Fruit fly (Drosophila melanogaster) whole organism, embryonic: Measurements from ENCODE around the gene Polr3G.

Experiments
- Antp ChIP-seq: fragments of 200-800 bp; sonication (Bioruptor generic); optimal IDR thresholded peaks from 3 replicates; lab custom pipeline; 2016; ENCODE audit warnings: missing biosample characterization, missing genetic modification characterization
- CG10321 ChIP-seq: fragments of 200-800 bp; sonication (Bioruptor generic); IDR thresholded peaks from 2 replicates; pipeline ENCODE4 v1.3.6; 2022; ENCODE audit warnings: missing biosample characterization, missing genetic modification characterization
- CG11560 ChIP-seq: fragments of 200-800 bp; sonication (Bioruptor generic); IDR thresholded peaks from 3 replicates; pipeline ENCODE4 v1.3.6; 2022; ENCODE audit warnings: missing biosample characterization, missing genetic modification characterization
- CG11695 ChIP-seq: fragments of 200-800 bp; sonication (Bioruptor generic); IDR thresholded peaks from 3 replicates; pipeline ENCODE4 v1.3.6; 2022; ENCODE audit warnings: missing biosample characterization, missing genetic modification characterization
- CG12104 ChIP-seq: fragments of 200-800 bp; sonication (Bioruptor generic); optimal IDR thresholded peaks from 3 replicates; lab custom pipeline; 2016; ENCODE audit warnings: missing biosample characterization, missing genetic modification characterization
- CG13624 ChIP-seq: fragments of 200-800 bp; sonication (Bioruptor generic); optimal IDR thresholded peaks from 2 replicates; lab custom pipeline; 2016; ENCODE audit warnings: missing biosample characterization, missing genetic modification characterization
- CG14014 ChIP-seq: fragments of 200-800 bp; sonication (Bioruptor generic); IDR thresholded peaks from 2 replicates; pipeline ENCODE4 v1.3.6; 2022; ENCODE audit warnings: missing biosample characterization, missing genetic modification characterization
- CG15011 ChIP-seq: fragments of 200-800 bp; sonication (Bioruptor generic); optimal IDR thresholded peaks from 3 replicates; lab custom pipeline; 2018; ENCODE audit warnings: missing biosample characterization, mild to moderate bottlenecking, missing genetic modification characterization
- CG16779 ChIP-seq: fragments of 200-800 bp; sonication (Bioruptor generic); IDR thresholded peaks from 2 replicates; pipeline ENCODE4 v1.3.6; 2022; ENCODE audit warnings: missing biosample characterization, missing genetic modification characterization
- CG17361 ChIP-seq: fragments of 200-800 bp; sonication (Bioruptor generic); IDR thresholded peaks from 3 replicates; pipeline ENCODE4 v1.3.6; 2022; ENCODE audit warnings: missing biosample characterization, missing genetic modification characterization
- CG17612 ChIP-seq: fragments of 200-800 bp; sonication (Bioruptor generic); IDR thresholded peaks from 2 replicates; pipeline ENCODE4 v1.3.6; 2022; ENCODE audit warnings: missing biosample characterization, missing genetic modification characterization
- CG2889 ChIP-seq: fragments of 200-800 bp; sonication (Bioruptor generic); IDR thresholded peaks from 3 replicates; pipeline ENCODE4 v1.3.6; 2022; ENCODE audit warnings: missing biosample characterization, missing genetic modification characterization
- CG5953 ChIP-seq: fragments of 200-800 bp; sonication (Bioruptor generic); IDR thresholded peaks from 2 replicates; pipeline ENCODE4 v1.3.6; 2022; ENCODE audit warnings: missing biosample characterization, missing genetic modification characterization
- CG7271 ChIP-seq: fragments of 200-800 bp; sonication (Bioruptor generic); optimal IDR thresholded peaks from 2 replicates; lab custom pipeline; 2018; ENCODE audit warnings: missing biosample characterization, mild to moderate bottlenecking, missing genetic modification characterization, moderate library complexity
- CG7357 ChIP-seq: fragments of 200-800 bp; sonication (Bioruptor generic); IDR thresholded peaks from 3 replicates; pipeline ENCODE4 v1.3.6; 2022; ENCODE audit warnings: missing biosample characterization, missing genetic modification characterization
- CG8765 ChIP-seq: fragments of 200-800 bp; sonication (Bioruptor generic); IDR thresholded peaks from 2 replicates; pipeline ENCODE4 v1.3.6; 2022; ENCODE audit warnings: missing biosample characterization, missing genetic modification characterization
- CTCF ChIP-seq: fragments of 200-800 bp; sonication (Bioruptor generic); optimal IDR thresholded peaks from 2 replicates; lab custom pipeline; 2017; ENCODE audit warnings: missing biosample characterization, mild to moderate bottlenecking, missing genetic modification characterization, moderate library complexity
- D19A ChIP-seq: fragments of 200-800 bp; optimal IDR thresholded peaks from 3 replicates; lab custom pipeline; 2019; ENCODE audit warnings: missing biosample characterization, mild to moderate bottlenecking, missing genetic modification characterization, moderate library complexity
- Dref ChIP-seq: fragments of 200-800 bp; sonication (Bioruptor generic); IDR thresholded peaks from 2 replicates; pipeline ENCODE4 v1.3.6; 2022; ENCODE audit warnings: missing biosample characterization, missing genetic modification characterization
- HLHmδ ChIP-seq: fragments of 200-800 bp; sonication (Bioruptor generic); optimal IDR thresholded peaks from 2 replicates; lab custom pipeline; 2018; ENCODE audit warnings: missing biosample characterization, mild to moderate bottlenecking, missing genetic modification characterization, moderate library complexity
- Jarid2 ChIP-seq: fragments of 200-800 bp; sonication (Bioruptor generic); optimal IDR thresholded peaks from 3 replicates; lab custom pipeline; 2017; ENCODE audit warnings: mild to moderate bottlenecking, missing biosample characterization, missing genetic modification reagents, missing genetic modification characterization
- Lhr ChIP-seq: fragments of 200-800 bp; sonication (Bioruptor generic); optimal IDR thresholded peaks from 3 replicates; lab custom pipeline; 2017; ENCODE audit warnings: mild to moderate bottlenecking, missing biosample characterization, missing genetic modification reagents, missing genetic modification characterization
- MBD-R2 ChIP-seq: fragments of 200-800 bp; sonication (Bioruptor generic); IDR thresholded peaks from 2 replicates; pipeline ENCODE4 v1.3.6; 2022; ENCODE audit warnings: missing biosample characterization, missing genetic modification characterization
- MTF-1 ChIP-seq: fragments of 200-800 bp; sonication (Bioruptor generic); optimal IDR thresholded peaks from 2 replicates; lab custom pipeline; 2018; ENCODE audit warnings: missing biosample characterization, mild to moderate bottlenecking, missing genetic modification characterization, borderline replicate concordance
- Sox102F ChIP-seq: fragments of 200-800 bp; sonication (Bioruptor generic); optimal IDR thresholded peaks from 2 replicates; lab custom pipeline; 2018; ENCODE audit warnings: missing biosample characterization, mild to moderate bottlenecking, missing genetic modification characterization, moderate library complexity
- Xbp1 ChIP-seq: fragments of 200-800 bp; sonication (Bioruptor generic); optimal IDR thresholded peaks from 3 replicates; lab custom pipeline; 2016; ENCODE audit warnings: missing biosample characterization, mild to moderate bottlenecking, missing genetic modification characterization
- abd-A ChIP-seq: fragments of 200-800 bp; sonication (Bioruptor generic); optimal IDR thresholded peaks from 3 replicates; lab custom pipeline; 2019; ENCODE audit warnings: missing biosample characterization, mild to moderate bottlenecking, missing genetic modification characterization, moderate library complexity
- amos ChIP-seq: fragments of 200-800 bp; sonication (Bioruptor generic); IDR thresholded peaks from 2 replicates; pipeline ENCODE4 v1.3.6; 2022; ENCODE audit warnings: missing biosample characterization, missing genetic modification characterization; ENCODE audit not compliant: partially characterized antibody
- chif ChIP-seq, 2 experiments: fragments of 200-800 bp; sonication (Bioruptor generic); optimal IDR thresholded peaks; 3 replicates each; lab custom pipeline; 2016; ENCODE audit warnings: missing biosample characterization in 2 of 2, missing genetic modification characterization in 2 of 2
- chm ChIP-seq: fragments of 200-800 bp; sonication (Bioruptor generic); IDR thresholded peaks from 2 replicates; pipeline ENCODE4 v1.3.6; 2022; ENCODE audit warnings: missing biosample characterization, missing genetic modification characterization
- dan ChIP-seq: fragments of 200-800 bp; sonication (Bioruptor generic); IDR thresholded peaks from 2 replicates; pipeline ENCODE4 v1.3.6; 2022; ENCODE audit warnings: missing biosample characterization, missing genetic modification characterization
- dmrt99B ChIP-seq: fragments of 200-800 bp; sonication (Bioruptor generic); optimal IDR thresholded peaks from 2 replicates; lab custom pipeline; 2018; ENCODE audit warnings: missing biosample characterization, mild to moderate bottlenecking, missing genetic modification characterization, moderate library complexity
- emc ChIP-seq: fragments of 200-800 bp; sonication (Bioruptor generic); optimal IDR thresholded peaks from 2 replicates; lab custom pipeline; 2016; ENCODE audit warnings: missing biosample characterization, missing genetic modification characterization
- ems ChIP-seq: fragments of 200-800 bp; sonication (Bioruptor generic); optimal IDR thresholded peaks from 3 replicates; lab custom pipeline; 2016; ENCODE audit warnings: missing biosample characterization, missing genetic modification characterization
- en ChIP-seq: fragments of 200-800 bp; sonication (Bioruptor generic); optimal IDR thresholded peaks from 2 replicates; lab custom pipeline; 2016; ENCODE audit warnings: missing biosample characterization, missing genetic modification characterization
- gcm ChIP-seq: fragments of 200-800 bp; sonication (Bioruptor generic); optimal IDR thresholded peaks from 2 replicates; lab custom pipeline; 2019; ENCODE audit warnings: missing biosample characterization, mild to moderate bottlenecking, missing genetic modification characterization, moderate library complexity
- ham ChIP-seq: fragments of 200-800 bp; sonication (Bioruptor generic); IDR thresholded peaks from 2 replicates; pipeline ENCODE4 v1.3.6; 2022; ENCODE audit warnings: missing biosample characterization, missing genetic modification characterization
- insv ChIP-seq, 2 experiments: fragments of 200-800 bp; sonication (Bioruptor generic); optimal IDR thresholded peaks; 3 replicates each; lab custom pipeline; 2016 to 2018; ENCODE audit warnings: missing biosample characterization in 2 of 2, missing genetic modification characterization in 2 of 2
- jing ChIP-seq: fragments of 200-800 bp; sonication (Bioruptor generic); optimal IDR thresholded peaks from 2 replicates; lab custom pipeline; 2018; ENCODE audit warnings: missing biosample characterization, mild to moderate bottlenecking, missing genetic modification characterization
- kah ChIP-seq: fragments of 200-800 bp; sonication (Bioruptor generic); optimal IDR thresholded peaks from 2 replicates; lab custom pipeline; 2018; ENCODE audit warnings: missing biosample characterization, mild to moderate bottlenecking, missing genetic modification characterization
- kni ChIP-seq: fragments of 200-800 bp; sonication (Bioruptor generic); optimal IDR thresholded peaks from 3 replicates; lab custom pipeline; 2017; ENCODE audit warnings: mild to moderate bottlenecking, missing biosample characterization, missing genetic modification reagents, missing genetic modification characterization
- lola ChIP-seq, 3 experiments: fragments of >200 bp in 2 of 3; fragments of 200-800 bp in 1 of 3; sonication (Bioruptor generic) in 1 of 3; optimal IDR thresholded peaks; 2 replicates each; lab custom pipeline; 2017 to 2019; ENCODE audit warnings: missing biosample characterization in 3 of 3, missing genetic modification characterization in 3 of 3, mild to moderate bottlenecking in 1 of 3, moderate library complexity in 1 of 3
- maf-S ChIP-seq: fragments of 200-800 bp; sonication (Bioruptor generic); optimal IDR thresholded peaks from 2 replicates; lab custom pipeline; 2016; ENCODE audit warnings: missing biosample characterization, missing genetic modification characterization
- nerfin-2 ChIP-seq: fragments of 200-800 bp; sonication (Bioruptor generic); IDR thresholded peaks from 2 replicates; pipeline ENCODE4 v1.3.6; 2022; ENCODE audit warnings: missing biosample characterization, missing genetic modification characterization; ENCODE audit not compliant: partially characterized antibody
- pan ChIP-seq, 4 experiments: fragments of >200 bp in 3 of 4; fragments of 200-800 bp in 1 of 4; sonication (Bioruptor generic) in 1 of 4; optimal IDR thresholded peaks in 3 of 4; IDR thresholded peaks in 1 of 4; 2 replicates each; pipeline versions ENCODE4 v1.3.6 to Lab custom; 2017 to 2022; ENCODE audit warnings: missing biosample characterization in 2 of 4, missing genetic modification characterization in 2 of 4, mixed read lengths in 1 of 4
- ranshi ChIP-seq: fragments of 200-800 bp; sonication (Bioruptor generic); IDR thresholded peaks from 2 replicates; pipeline ENCODE4 v1.3.6; 2022; ENCODE audit warnings: missing biosample characterization, missing genetic modification characterization
- shn ChIP-seq: fragments of 200-800 bp; sonication (Bioruptor generic); optimal IDR thresholded peaks from 3 replicates; lab custom pipeline; 2016; ENCODE audit warnings: missing biosample characterization, missing genetic modification characterization
- tap ChIP-seq: fragments of 200-800 bp; optimal IDR thresholded peaks from 3 replicates; lab custom pipeline; 2019; ENCODE audit warnings: missing biosample characterization, mild to moderate bottlenecking, missing genetic modification characterization, moderate library complexity
- tup ChIP-seq: fragments of 200-800 bp; sonication (Bioruptor generic); optimal IDR thresholded peaks from 2 replicates; lab custom pipeline; 2016; ENCODE audit warnings: missing biosample characterization, mild to moderate bottlenecking, missing genetic modification characterization, moderate library complexity
- wdn ChIP-seq: fragments of 200-800 bp; sonication (Bioruptor generic); IDR thresholded peaks from 2 replicates; pipeline ENCODE4 v1.3.6; 2022; ENCODE audit warnings: missing biosample characterization, missing genetic modification characterization

Gene Polr3G

DNA sequence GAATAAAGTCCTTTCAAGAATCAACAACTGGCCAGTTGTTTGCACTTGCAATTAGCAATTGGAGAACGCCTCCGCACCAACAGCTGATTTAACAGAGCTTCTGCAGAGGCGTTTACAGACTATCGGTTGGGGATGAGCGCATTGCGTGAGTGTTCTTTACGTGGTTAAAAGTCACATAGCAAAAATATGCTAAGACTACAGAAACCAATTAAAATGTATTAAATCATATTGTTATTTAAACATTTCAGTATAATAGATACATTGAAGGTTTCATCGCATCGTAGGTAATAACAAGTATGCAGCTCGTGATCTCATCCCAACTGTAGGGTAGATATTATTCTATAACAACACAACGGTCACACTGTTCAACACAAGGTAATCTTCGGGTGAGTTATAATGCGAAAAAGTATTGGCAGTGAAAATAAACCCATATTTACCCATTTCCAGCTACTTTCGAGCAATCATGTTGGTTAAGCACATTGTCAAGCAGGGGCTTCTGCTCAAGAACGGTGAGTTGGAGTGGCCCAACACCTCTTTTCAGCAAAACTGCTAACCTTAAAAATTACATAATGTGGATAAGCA, 1.7 kb downstream of the Polr3G start, which contains the start of the genes Sec3 and COX7B (continued):
- TF ChIP-seq ems (peak; percentile 61), gcm (GFP tag; lab: Kevin White, UChicago) (peak; percentile 42), Lhr (GFP tag; lab: Kevin White, UChicago) (peak; percentile 71), insv (GFP tag; optimal IDR thresholded peaks at IDR 0.05; lab: Kevin White, UChicago) (peak in 1 of 2 experiments; percentile 61), CG10321 (GFP tag; lab: Robert Waterston, UW) (no peak), emc (peak; percentile 5), nerfin-2 (GFP tag; lab: Robert Waterston, UW) (peak; percentile 79), en (GFP tag; lab: Kevin White, UChicago) (no peak), Sox102F (peak; percentile 54), tap (tag; lab: Kevin White, UChicago) (peak; percentile 3), D19A (peak; percentile 60), kah (GFP tag; lab: Kevin White, UChicago) (no peak), CTCF (GFP tag; lab: Kevin White, UChicago) (peak; percentile 21), CG17361 (GFP tag; lab: Robert Waterston, UW) (peak; percentile 72; the same call in 2 of the 3 replicates), Antp (peak; percentile 30), pan (optimal IDR thresholded peaks at IDR 0.05; lab: Kevin White, UChicago) (no peak), pan (GFP tag; optimal IDR thresholded peaks at IDR 0.05 in 1 of 2, IDR thresholded peaks at IDR 0.05 in 1 of 2) (peak in 1 of 2 experiments; percentile 61), Jarid2 (GFP tag; lab: Kevin White, UChicago) (no peak), HLHmδ (GFP tag; lab: Kevin White, UChicago) (no peak), CG2889 (no peak), dan (GFP tag; lab: Robert Waterston, UW) (no peak), CG16779 (no peak), kni (GFP tag; lab: Kevin White, UChicago) (no peak), jing (GFP tag; lab: Kevin White, UChicago) (no peak), shn (GFP tag; lab: Kevin White, UChicago) (peak; percentile 52), dmrt99B (tag; lab: Kevin White, UChicago) (peak; percentile 53), chm (GFP tag; lab: Robert Waterston, UW) (no peak), maf-S (GFP tag; lab: Kevin White, UChicago) (peak; percentile 34), Dref (peak; percentile 31; the same call in 1 of the 2 replicates), ranshi (GFP tag; lab: Robert Waterston, UW) (0 out of 2 replicates have a peak, but pooled peaks have one; percentile 33), lola (GFP tag; optimal IDR thresholded peaks at IDR 0.05; lab: Kevin White, UChicago) (peak in 1 of 3 experiments; percentile 64), amos (GFP tag; lab: Robert Waterston, UW) (peak; percentile 87), MBD-R2 (GFP tag; lab: Robert Waterston, UW) (peak; percentile 88), CG13624 (GFP tag; lab: Kevin White, UChicago) (peak; percentile 71), CG14014 (no peak), abd-A (tag; lab: Kevin White, UChicago) (no peak), ham (GFP tag; lab: Robert Waterston, UW) (no peak), CG5953 (no peak), wdn (GFP tag; lab: Robert Waterston, UW) (peak; percentile 64), CG7271 (no peak), CG7357 (GFP tag; lab: Robert Waterston, UW) (0 out of 3 replicates have a peak, but pooled peaks have one; percentile 34), CG17612 (GFP tag; lab: Robert Waterston, UW) (no peak), chif (GFP tag; optimal IDR thresholded peaks at IDR 0.05; lab: Kevin White, UChicago) (peak; percentile 58 to 64), tup (GFP tag; lab: Kevin White, UChicago) (peak; percentile 19), CG15011 (GFP tag; lab: Kevin White, UChicago) (no peak), Xbp1 (GFP tag; lab: Kevin White, UChicago) (peak; percentile 76), CG11560 (tag; lab: Robert Waterston, UW) (no peak), MTF-1 (GFP tag; lab: Kevin White, UChicago) (no peak), CG11695 (0 out of 3 replicates have a peak, but pooled peaks have one; percentile 14), CG12104 (GFP tag; lab: Kevin White, UChicago) (peak; percentile 47), CG8765 (no peak)
